Fruit fly (Drosophila melanogaster): Measurements from ENCODE around the gene CG33641.

CG33641 gene

dm6 chr2L:13571791-13572451 lies 43.1 kb downstream of the CG33641 start:
- TF ChIP-seq Myc (optimal IDR thresholded peaks at IDR 0.05) = no peak
- TF ChIP-seq insv (optimal IDR thresholded peaks at IDR 0.05) = no peak
- TF ChIP-seq psq (optimal IDR thresholded peaks at IDR 0.05) = no peak
- TF ChIP-seq ttk (optimal IDR thresholded peaks at IDR 0.05) = no peak
- no peak for TF ChIP-seq Sin3A (optimal IDR thresholded peaks at IDR 0.05)
- TF ChIP-seq h (optimal IDR thresholded peaks at IDR 0.05) = no peak

All from Kc167 (cell line).